Worm (Caenorhabditis elegans) whole organism, late embryonic: ENCODE measurements around the gene B0334.10.

Source experiments
- C08G9.2 ChIP-seq: sonication (generic microtip); optimal IDR thresholded peaks from 2 replicates; lab custom pipeline; 2016; ENCODE audit warnings: mild to moderate bottlenecking, missing genetic modification characterization, moderate library complexity, missing compliant biosample characterization
- C38D4.7 ChIP-seq: fragments of 200-800 bp; sonication (Bioruptor generic); optimal IDR thresholded peaks from 2 replicates; lab custom pipeline; 2018; ENCODE audit warnings: mild to moderate bottlenecking, missing genetic modification characterization, moderate library complexity, missing compliant biosample characterization
- K02D7.2 ChIP-seq: sonication (generic microtip); optimal IDR thresholded peaks from 2 replicates; lab custom pipeline; 2017; ENCODE audit warnings: mild to moderate bottlenecking, missing genetic modification characterization, missing compliant biosample characterization
- K09A11.1 ChIP-seq: sonication (generic microtip); optimal IDR thresholded peaks from 2 replicates; lab custom pipeline; 2017; ENCODE audit warnings: antibody characterized with exemption, mild to moderate bottlenecking, missing genetic modification characterization, missing compliant biosample characterization; ENCODE audit not compliant: insufficient read depth
- Y22D7AL.16 ChIP-seq: sonication (generic microtip); optimal IDR thresholded peaks from 2 replicates; lab custom pipeline; 2016; ENCODE audit warnings: missing genetic modification characterization, missing compliant biosample characterization
- ahr-1 ChIP-seq: sonication (generic microtip); optimal IDR thresholded peaks from 2 replicates; lab custom pipeline; 2016; ENCODE audit warnings: missing genetic modification characterization, missing compliant biosample characterization
- ama-1 ChIP-seq: fragments of 150-350 bp; optimal IDR thresholded peaks from 2 replicates; lab custom pipeline; 2014
- ceh-24 ChIP-seq: sonication (generic microtip); optimal IDR thresholded peaks from 2 replicates; lab custom pipeline; 2016; ENCODE audit warnings: mild to moderate bottlenecking, missing genetic modification characterization, missing compliant biosample characterization
- ceh-31 ChIP-seq: sonication (generic microtip); optimal IDR thresholded peaks from 2 replicates; lab custom pipeline; 2016; ENCODE audit warnings: missing genetic modification characterization, missing compliant biosample characterization
- ceh-45 ChIP-seq: fragments of 200-800 bp; sonication (Bioruptor generic); IDR thresholded peaks from 2 replicates; pipeline ENCODE4 v1.3.6; 2022; ENCODE audit warnings: missing genetic modification reagents, missing genetic modification characterization, missing compliant biosample characterization
- ceh-48 ChIP-seq: sonication (generic microtip); optimal IDR thresholded peaks from 2 replicates; lab custom pipeline; 2016; ENCODE audit warnings: missing genetic modification characterization, inconsistent platforms, missing compliant biosample characterization
- ceh-9 ChIP-seq: sonication (generic microtip); optimal IDR thresholded peaks from 2 replicates; lab custom pipeline; 2016; ENCODE audit warnings: mild to moderate bottlenecking, missing genetic modification characterization, inconsistent platforms, missing compliant biosample characterization
- elt-2 ChIP-seq: sonication (generic microtip); optimal IDR thresholded peaks from 2 replicates; lab custom pipeline; 2016; ENCODE audit warnings: missing genetic modification reagents, missing genetic modification characterization, missing compliant biosample characterization
- eyg-1 ChIP-seq: sonication (generic microtip); optimal IDR thresholded peaks from 2 replicates; lab custom pipeline; 2016; ENCODE audit warnings: missing genotype, missing genetic modification characterization, missing compliant biosample characterization
- fkh-10 ChIP-seq: fragments of 150-350 bp; optimal IDR thresholded peaks from 2 replicates; lab custom pipeline; 2014; ENCODE audit warnings: missing biosample characterization, missing genetic modification reagents, missing genetic modification characterization
- fkh-6 ChIP-seq: sonication (generic microtip); optimal IDR thresholded peaks from 2 replicates; lab custom pipeline; 2016; ENCODE audit warnings: missing genetic modification characterization, missing compliant biosample characterization
- gmeb-2 ChIP-seq: sonication (generic microtip); optimal IDR thresholded peaks from 2 replicates; lab custom pipeline; 2016; ENCODE audit warnings: missing genetic modification characterization, inconsistent platforms, missing compliant biosample characterization
- hlh-13 ChIP-seq: fragments of 200-800 bp; sonication (Bioruptor generic); optimal IDR thresholded peaks from 2 replicates; lab custom pipeline; 2018; ENCODE audit warnings: mild to moderate bottlenecking, missing genetic modification characterization, missing compliant biosample characterization
- lin-11 ChIP-seq: fragments of 200-800 bp; sonication (Bioruptor generic); optimal IDR thresholded peaks from 2 replicates; lab custom pipeline; 2018; ENCODE audit warnings: mild to moderate bottlenecking, missing genetic modification characterization, missing compliant biosample characterization
- nfya-1 ChIP-seq: sonication (generic microtip); optimal IDR thresholded peaks from 2 replicates; lab custom pipeline; 2017; ENCODE audit warnings: missing genetic modification characterization, mild to moderate bottlenecking, missing compliant biosample characterization, antibody characterized with exemption, moderate library complexity
- nhr-232 ChIP-seq: sonication (generic microtip); optimal IDR thresholded peaks from 2 replicates; lab custom pipeline; 2016; ENCODE audit warnings: missing genetic modification characterization, missing compliant biosample characterization
- pat-9 ChIP-seq: fragments of 200-800 bp; sonication (Bioruptor generic); optimal IDR thresholded peaks from 2 replicates; lab custom pipeline; 2018; ENCODE audit warnings: mild to moderate bottlenecking, missing genetic modification characterization, moderate library complexity, missing compliant biosample characterization
- ref-2 ChIP-seq: sonication (generic microtip); optimal IDR thresholded peaks from 2 replicates; lab custom pipeline; 2016; ENCODE audit warnings: missing genetic modification characterization, missing compliant biosample characterization
- sox-2 ChIP-seq: fragments of 200-800 bp; sonication (Bioruptor generic); IDR thresholded peaks from 2 replicates; pipeline ENCODE4 v1.3.6; 2022; ENCODE audit warnings: missing genetic modification reagents, missing genetic modification characterization, missing compliant biosample characterization
- syd-9 ChIP-seq: sonication (generic microtip); optimal IDR thresholded peaks from 2 replicates; lab custom pipeline; 2016; ENCODE audit warnings: mild to moderate bottlenecking, missing genetic modification characterization, moderate library complexity, missing compliant biosample characterization
- tbx-2 ChIP-seq: sonication (generic microtip); optimal IDR thresholded peaks from 2 replicates; lab custom pipeline; 2016; ENCODE audit warnings: missing genetic modification characterization, missing compliant biosample characterization
- tbx-7 ChIP-seq: sonication (generic microtip); optimal IDR thresholded peaks from 2 replicates; lab custom pipeline; 2016; ENCODE audit warnings: missing genotype, missing genetic modification characterization, missing compliant biosample characterization
- ttx-3 ChIP-seq: sonication (generic microtip); optimal IDR thresholded peaks from 2 replicates; lab custom pipeline; 2016; ENCODE audit warnings: missing genetic modification reagents, missing genetic modification characterization, missing compliant biosample characterization
- unc-3 ChIP-seq, 2 experiments: fragments of 200-800 bp in 1 of 2; sonication (Bioruptor generic) in 1 of 2; sonication (generic microtip) in 1 of 2; conservative IDR thresholded peaks in 1 of 2; optimal IDR thresholded peaks in 1 of 2; 2 replicates each; pipeline versions ENCODE4 v1.3.6 to Lab custom; 2016 to 2022; ENCODE audit warnings: missing compliant biosample characterization in 2 of 2, missing genetic modification characterization in 2 of 2, missing genetic modification reagents in 1 of 2
- unc-42 ChIP-seq: sonication (generic microtip); optimal IDR thresholded peaks from 2 replicates; lab custom pipeline; 2016; ENCODE audit warnings: missing genotype, missing genetic modification characterization, missing compliant biosample characterization
- unc-55 ChIP-seq: sonication (generic microtip); optimal IDR thresholded peaks from 2 replicates; lab custom pipeline; 2017; ENCODE audit warnings: missing biosample characterization, missing genetic modification reagents, missing genetic modification characterization
- zip-5 ChIP-seq: sonication (generic microtip); optimal IDR thresholded peaks from 2 replicates; lab custom pipeline; 2016; ENCODE audit warnings: missing genetic modification characterization, missing compliant biosample characterization
- ztf-16 ChIP-seq: sonication (generic microtip); optimal IDR thresholded peaks from 2 replicates; lab custom pipeline; 2017; ENCODE audit warnings: missing genetic modification characterization, missing compliant biosample characterization

B0334.10 gene

DNA sequence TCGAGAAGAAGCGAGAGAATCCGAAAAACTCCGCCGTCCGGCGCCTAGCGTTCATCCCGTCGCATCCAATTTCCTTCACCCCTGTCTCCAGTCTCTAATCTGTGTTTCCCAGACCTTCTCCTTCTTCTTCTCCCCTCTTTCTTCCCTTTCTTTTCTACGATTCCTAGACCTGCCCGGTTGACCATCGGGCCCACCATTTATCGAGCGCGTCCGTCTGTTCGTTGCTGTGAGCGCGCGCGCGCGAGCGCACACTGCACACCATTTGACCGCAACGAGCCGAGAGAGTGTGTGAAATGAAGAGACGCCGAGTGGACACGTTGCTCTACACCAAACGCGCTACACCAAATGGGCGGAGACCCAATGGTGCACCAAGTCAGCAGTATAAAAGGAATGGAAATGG is 18.8 kb downstream of the B0334.10 start (continued):
- TF ChIP-seq sox-2 (no peak), ahr-1 (tag; lab: Kevin White, UChicago) (no peak), eyg-1 (tag; lab: Kevin White, UChicago) (peak; percentile 60), unc-3 (GFP tag; conservative IDR thresholded peaks at IDR 0.05; lab: Robert Waterston, UW) (no peak), unc-3 (tag; optimal IDR thresholded peaks at IDR 0.05; lab: Kevin White, UChicago) (no peak), elt-2 (tag; lab: Kevin White, UChicago) (no peak), nhr-232 (tag; lab: Kevin White, UChicago) (no peak)

DNA sequence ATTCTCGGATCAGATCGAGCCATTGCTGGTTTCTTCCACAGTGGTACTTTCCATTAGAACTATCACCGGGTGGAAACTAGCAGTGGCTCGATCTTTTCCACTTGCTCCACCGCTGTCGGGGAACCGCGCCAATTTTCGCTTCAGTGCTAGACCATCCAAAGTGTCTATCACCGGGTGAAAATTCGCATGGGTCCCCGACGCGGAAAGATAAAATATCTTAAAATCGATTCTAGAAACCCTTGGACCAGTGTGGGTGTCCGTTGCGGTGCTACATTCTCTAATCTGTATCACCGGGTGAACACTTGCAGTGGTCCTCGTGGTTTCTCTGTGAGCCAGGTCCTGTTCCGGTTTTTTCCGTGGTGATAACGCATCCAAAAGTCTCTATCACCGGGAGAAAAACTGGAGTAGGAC is 19.3 kb downstream of the B0334.10 start:
- TF ChIP-seq ama-1 (lab: Kevin White, UChicago) (peak; percentile 96), unc-42 (tag; lab: Kevin White, UChicago) (no peak), fkh-6 (tag; lab: Kevin White, UChicago) (no peak)

DNA sequence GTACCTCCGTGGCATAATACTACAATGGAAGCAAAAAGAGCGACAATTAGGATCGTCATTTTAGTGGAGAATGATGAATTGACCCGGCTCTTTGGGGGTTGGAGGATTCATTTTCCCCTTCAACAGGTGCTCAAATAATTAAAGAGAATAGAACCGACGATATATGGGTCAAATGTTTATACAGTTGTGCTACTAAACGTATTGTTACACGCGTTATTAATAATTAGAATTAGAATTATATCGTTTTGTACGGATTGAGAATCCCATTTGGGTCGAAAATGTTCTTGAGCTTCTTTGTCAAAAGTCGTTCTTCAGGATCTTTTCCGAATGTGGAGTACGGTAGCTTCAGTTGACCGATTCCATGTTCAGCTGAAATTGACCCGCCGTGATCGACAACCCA is 20.5 kb downstream of the B0334.10 start, which contains the start of gene Y62F5A.9:
Gene Y62F5A.9, minus strand, starts transcription at position 101 of the 400 bp plus-strand sequence.
- TF ChIP-seq ceh-45 (GFP tag; lab: Robert Waterston, UW) (no peak), ztf-16 (tag; lab: Kevin White, UChicago) (no peak), ceh-31 (tag; lab: Kevin White, UChicago) (no peak), ref-2 (tag; lab: Kevin White, UChicago) (no peak), zip-5 (no peak), ceh-9 (tag; lab: Kevin White, UChicago) (no peak), sox-2 (no peak), ama-1 (lab: Kevin White, UChicago) (no peak), Y22D7AL.16 (tag; lab: Kevin White, UChicago) (no peak), K02D7.2 (tag; lab: Kevin White, UChicago) (no peak), ceh-24 (tag; lab: Kevin White, UChicago) (no peak), ceh-48 (tag; lab: Kevin White, UChicago) (no peak), ttx-3 (no peak), syd-9 (tag; lab: Kevin White, UChicago) (no peak), C38D4.7 (GFP tag; lab: Kevin White, UChicago) (no peak), hlh-13 (GFP tag; lab: Kevin White, UChicago) (no peak), fkh-10 (GFP tag; lab: Kevin White, UChicago) (no peak)
- TF ChIP-seq, all 69 proteins: peak for 0

- TF ChIP-seq nfya-1 (tag; lab: Kevin White, UChicago) (peak; percentile 3), tbx-2 (tag; lab: Kevin White, UChicago) (peak; percentile 25), ceh-48 (tag; lab: Kevin White, UChicago) (peak; percentile 53), Y22D7AL.16 (tag; lab: Kevin White, UChicago) (no peak), C08G9.2 (tag; lab: Kevin White, UChicago) (peak; percentile 56), ceh-31 (tag; lab: Kevin White, UChicago) (peak; percentile 55), tbx-7 (tag; lab: Kevin White, UChicago) (no peak), ztf-16 (tag; lab: Kevin White, UChicago) (no peak), eyg-1 (tag; lab: Kevin White, UChicago) (no peak), pat-9 (tag; lab: Kevin White, UChicago) (no peak)
These were observed 24.1 kb downstream of the B0334.10 start, which contains the start of gene gtf-2E2 for ce11 chrII:11542385-11542784. gtf-2E2 (minus strand) TSS chrII:11542495.

ce11 chrII:11542958-11543357 is 24.7 kb downstream of the B0334.10 start:
- TF ChIP-seq tbx-7 (tag; lab: Kevin White, UChicago) (no peak), C08G9.2 (tag; lab: Kevin White, UChicago) (no peak), K09A11.1 (tag; lab: Kevin White, UChicago) (no peak), lin-11 (tag; lab: Kevin White, UChicago) (no peak), gmeb-2 (no peak), unc-55 (GFP tag; lab: Kevin White, UChicago) (peak; percentile 17), ref-2 (tag; lab: Kevin White, UChicago) (no peak)
